Worm (Caenorhabditis elegans) whole organism, late embryonic: ENCODE data around the gene Y66D12A.24.

Source experiments
- C08G9.2 ChIP-seq: sonication (generic microtip); optimal IDR thresholded peaks from 2 replicates; lab custom pipeline; 2016; ENCODE audit warnings: mild to moderate bottlenecking, missing genetic modification characterization, moderate library complexity, missing compliant biosample characterization
- K09A11.1 ChIP-seq: sonication (generic microtip); optimal IDR thresholded peaks from 2 replicates; lab custom pipeline; 2017; ENCODE audit warnings: antibody characterized with exemption, mild to moderate bottlenecking, missing genetic modification characterization, missing compliant biosample characterization; ENCODE audit not compliant: insufficient read depth
- Y22D7AL.16 ChIP-seq: sonication (generic microtip); optimal IDR thresholded peaks from 2 replicates; lab custom pipeline; 2016; ENCODE audit warnings: missing genetic modification characterization, missing compliant biosample characterization
- ahr-1 ChIP-seq: sonication (generic microtip); optimal IDR thresholded peaks from 2 replicates; lab custom pipeline; 2016; ENCODE audit warnings: missing genetic modification characterization, missing compliant biosample characterization
- ama-1 ChIP-seq: fragments of 150-350 bp; optimal IDR thresholded peaks from 2 replicates; lab custom pipeline; 2014
- ceh-18 ChIP-seq: sonication (generic microtip); optimal IDR thresholded peaks from 2 replicates; lab custom pipeline; 2016; ENCODE audit warnings: missing genetic modification characterization, missing compliant biosample characterization
- ceh-19 ChIP-seq: fragments of 200-800 bp; sonication (Bioruptor generic); optimal IDR thresholded peaks from 2 replicates; lab custom pipeline; 2018; ENCODE audit warnings: mild to moderate bottlenecking, missing genetic modification characterization, missing compliant biosample characterization
- ceh-2 ChIP-seq: sonication (generic microtip); optimal IDR thresholded peaks from 2 replicates; lab custom pipeline; 2016; ENCODE audit warnings: missing genotype, missing genetic modification characterization, missing compliant biosample characterization
- ceh-24 ChIP-seq: sonication (generic microtip); optimal IDR thresholded peaks from 2 replicates; lab custom pipeline; 2016; ENCODE audit warnings: mild to moderate bottlenecking, missing genetic modification characterization, missing compliant biosample characterization
- ceh-31 ChIP-seq: sonication (generic microtip); optimal IDR thresholded peaks from 2 replicates; lab custom pipeline; 2016; ENCODE audit warnings: missing genetic modification characterization, missing compliant biosample characterization
- ceh-34 ChIP-seq: sonication (generic microtip); optimal IDR thresholded peaks from 2 replicates; lab custom pipeline; 2016; ENCODE audit warnings: mild to moderate bottlenecking, missing genetic modification characterization, missing compliant biosample characterization
- dmd-4 ChIP-seq: sonication (generic microtip); optimal IDR thresholded peaks from 2 replicates; lab custom pipeline; 2016; ENCODE audit warnings: borderline replicate concordance, missing genetic modification characterization, missing compliant biosample characterization
- elt-4 ChIP-seq: sonication (generic microtip); optimal IDR thresholded peaks from 2 replicates; lab custom pipeline; 2016; ENCODE audit warnings: missing genetic modification characterization, missing compliant biosample characterization
- eyg-1 ChIP-seq: sonication (generic microtip); optimal IDR thresholded peaks from 2 replicates; lab custom pipeline; 2016; ENCODE audit warnings: missing genotype, missing genetic modification characterization, missing compliant biosample characterization
- gmeb-2 ChIP-seq: sonication (generic microtip); optimal IDR thresholded peaks from 2 replicates; lab custom pipeline; 2016; ENCODE audit warnings: missing genetic modification characterization, inconsistent platforms, missing compliant biosample characterization
- hlh-13 ChIP-seq: fragments of 200-800 bp; sonication (Bioruptor generic); optimal IDR thresholded peaks from 2 replicates; lab custom pipeline; 2018; ENCODE audit warnings: mild to moderate bottlenecking, missing genetic modification characterization, missing compliant biosample characterization
- hlh-30 ChIP-seq: sonication (generic microtip); optimal IDR thresholded peaks from 2 replicates; lab custom pipeline; 2017; ENCODE audit warnings: antibody characterized with exemption, missing genetic modification characterization, missing compliant biosample characterization; ENCODE audit not compliant: insufficient read depth
- lin-11 ChIP-seq: fragments of 200-800 bp; sonication (Bioruptor generic); optimal IDR thresholded peaks from 2 replicates; lab custom pipeline; 2018; ENCODE audit warnings: mild to moderate bottlenecking, missing genetic modification characterization, missing compliant biosample characterization
- madf-2 ChIP-seq: sonication (generic microtip); optimal IDR thresholded peaks from 2 replicates; lab custom pipeline; 2017; ENCODE audit warnings: missing genetic modification characterization, missing compliant biosample characterization
- mec-3 ChIP-seq: sonication (generic microtip); optimal IDR thresholded peaks from 2 replicates; lab custom pipeline; 2016; ENCODE audit warnings: borderline replicate concordance, missing genetic modification characterization, missing compliant biosample characterization
- nfya-1 ChIP-seq: sonication (generic microtip); optimal IDR thresholded peaks from 2 replicates; lab custom pipeline; 2017; ENCODE audit warnings: missing genetic modification characterization, mild to moderate bottlenecking, missing compliant biosample characterization, antibody characterized with exemption, moderate library complexity
- nhr-11 ChIP-seq: fragments of 150-350 bp; optimal IDR thresholded peaks from 2 replicates; lab custom pipeline; 2014; ENCODE audit warnings: missing biosample characterization, missing genetic modification characterization
- nhr-232 ChIP-seq: sonication (generic microtip); optimal IDR thresholded peaks from 2 replicates; lab custom pipeline; 2016; ENCODE audit warnings: missing genetic modification characterization, missing compliant biosample characterization
- pha-4 ChIP-seq: fragments of 150-350 bp; optimal IDR thresholded peaks from 2 replicates; lab custom pipeline; 2018; ENCODE audit warnings: missing biosample characterization, missing genetic modification reagents, missing genetic modification characterization
- pros-1 ChIP-seq: fragments of 150-350 bp; optimal IDR thresholded peaks from 2 replicates; lab custom pipeline; 2014; ENCODE audit warnings: missing biosample characterization, missing genetic modification reagents, missing genetic modification characterization
- ref-2 ChIP-seq: sonication (generic microtip); optimal IDR thresholded peaks from 2 replicates; lab custom pipeline; 2016; ENCODE audit warnings: missing genetic modification characterization, missing compliant biosample characterization
- rnt-1 ChIP-seq: sonication (generic microtip); optimal IDR thresholded peaks from 2 replicates; lab custom pipeline; 2016; ENCODE audit warnings: missing genetic modification characterization, missing compliant biosample characterization
- sdc-2 ChIP-seq: sonication (generic microtip); optimal IDR thresholded peaks from 2 replicates; lab custom pipeline; 2016; ENCODE audit warnings: missing genotype, missing genetic modification characterization, missing compliant biosample characterization
- sox-4 ChIP-seq: sonication (generic microtip); optimal IDR thresholded peaks from 2 replicates; lab custom pipeline; 2017; ENCODE audit warnings: mild to moderate bottlenecking, missing genetic modification characterization, inconsistent platforms, missing compliant biosample characterization
- syd-9 ChIP-seq: sonication (generic microtip); optimal IDR thresholded peaks from 2 replicates; lab custom pipeline; 2016; ENCODE audit warnings: mild to moderate bottlenecking, missing genetic modification characterization, moderate library complexity, missing compliant biosample characterization
- tbx-2 ChIP-seq: sonication (generic microtip); optimal IDR thresholded peaks from 2 replicates; lab custom pipeline; 2016; ENCODE audit warnings: missing genetic modification characterization, missing compliant biosample characterization
- unc-42 ChIP-seq: sonication (generic microtip); optimal IDR thresholded peaks from 2 replicates; lab custom pipeline; 2016; ENCODE audit warnings: missing genotype, missing genetic modification characterization, missing compliant biosample characterization
- unc-55 ChIP-seq: sonication (generic microtip); optimal IDR thresholded peaks from 2 replicates; lab custom pipeline; 2017; ENCODE audit warnings: missing biosample characterization, missing genetic modification reagents, missing genetic modification characterization
- zip-5 ChIP-seq: sonication (generic microtip); optimal IDR thresholded peaks from 2 replicates; lab custom pipeline; 2016; ENCODE audit warnings: missing genetic modification characterization, missing compliant biosample characterization

Y66D12A.24 gene

ce11 chrIII:11481309-11481845, 15.3 kb upstream of the Y66D12A.24 start:
- TF ChIP-seq nfya-1, result peak; percentile 55
- peak; percentile 13 for TF ChIP-seq sox-4 (tag; lab: Kevin White, UChicago)
- TF ChIP-seq eyg-1 (tag; lab: Kevin White, UChicago), result peak; percentile 41
- peak; percentile 39 for TF ChIP-seq ceh-31 (tag; lab: Kevin White, UChicago)
- peak; percentile 40 for TF ChIP-seq ceh-34
- no peak for TF ChIP-seq ceh-2
- no peak for TF ChIP-seq K09A11.1 (tag; lab: Kevin White, UChicago)
- no peak for TF ChIP-seq rnt-1 (tag; lab: Kevin White, UChicago)
- TF ChIP-seq hlh-30 (tag; lab: Kevin White, UChicago), result peak; percentile 29
- no peak for TF ChIP-seq unc-42 (tag; lab: Kevin White, UChicago)
- no peak for TF ChIP-seq ref-2
- peak; percentile 50 for TF ChIP-seq tbx-2 (tag; lab: Kevin White, UChicago)
- TF ChIP-seq hlh-13 (GFP tag; lab: Kevin White, UChicago), result no peak
- TF ChIP-seq sdc-2 (tag; lab: Kevin White, UChicago), result peak; percentile 37
- TF ChIP-seq gmeb-2 (tag; lab: Kevin White, UChicago), result no peak

ce11 chrIII:11484139-11484590, 12.5 kb upstream of the Y66D12A.24 start, which contains the start of gene fbxa-220:
TSS of gene fbxa-220 (minus strand) at chrIII:11484189.
- TF ChIP-seq nhr-232 (tag; lab: Kevin White, UChicago) (no peak), dmd-4 (no peak), elt-4 (tag; lab: Kevin White, UChicago) (no peak), lin-11 (tag; lab: Kevin White, UChicago) (no peak), rnt-1 (tag; lab: Kevin White, UChicago) (no peak), nfya-1 (no peak), pros-1 (no peak), ref-2 (no peak)
- TF ChIP-seq, all 69 proteins: peak for 0

ce11 chrIII:11487245-11487644, 9.4 kb upstream of the Y66D12A.24 start, which contains the start of gene popl-5:
TSS of gene popl-5 (minus strand) at chrIII:11487345.
- no peak for TF ChIP-seq zip-5 (tag; lab: Kevin White, UChicago)
- no peak for TF ChIP-seq syd-9 (tag; lab: Kevin White, UChicago)
- TF ChIP-seq nhr-11 (tag; lab: Kevin White, UChicago), result no peak
- TF ChIP-seq pha-4 (tag; lab: Kevin White, UChicago), result no peak
- TF ChIP-seq lin-11 (tag; lab: Kevin White, UChicago), result no peak
- TF ChIP-seq C08G9.2 (tag; lab: Kevin White, UChicago), result no peak
- TF ChIP-seq unc-55 (GFP tag; lab: Kevin White, UChicago), result no peak
- TF ChIP-seq ceh-34, result no peak
- TF ChIP-seq madf-2 (tag; lab: Kevin White, UChicago), result no peak
- no peak for TF ChIP-seq mec-3 (tag; lab: Kevin White, UChicago)
- no peak for TF ChIP-seq ceh-19
- TF ChIP-seq ahr-1, result no peak
- TF ChIP-seq Y22D7AL.16 (tag; lab: Kevin White, UChicago), result no peak
- TF ChIP-seq ceh-18 (tag; lab: Kevin White, UChicago), result no peak
- TF ChIP-seq ama-1 (lab: Kevin White, UChicago), result no peak

- TF ChIP-seq nfya-1 (peak; percentile 64), ceh-24 (tag; lab: Kevin White, UChicago) (no peak)
These were observed 7.9 kb upstream of the Y66D12A.24 start for ce11 chrIII:11488662-11489349.
